Fruit fly (Drosophila melanogaster): ENCODE measurements around the gene Gs1.

- TF ChIP-seq so (GFP tag; IDR thresholded peaks at IDR 0.05) = no peak
- TF ChIP-seq Dfd (GFP tag; optimal IDR thresholded peaks at IDR 0.05) = no peak
- TF ChIP-seq Fer1 (GFP tag; optimal IDR thresholded peaks at IDR 0.05) = no peak
- TF ChIP-seq CG8944 (GFP tag; optimal IDR thresholded peaks at IDR 0.05) = no peak
- no peak for TF ChIP-seq CG12744 (GFP tag; optimal IDR thresholded peaks at IDR 0.05)
- no peak for TF ChIP-seq fd96Cb (tag; optimal IDR thresholded peaks at IDR 0.05)
- no peak for TF ChIP-seq Ets97D (GFP tag; optimal IDR thresholded peaks at IDR 0.05)
- no peak for TF ChIP-seq Blimp-1 (GFP tag; optimal IDR thresholded peaks at IDR 0.05)
- no peak for TF ChIP-seq pan (optimal IDR thresholded peaks at IDR 0.05)
- no peak for TF ChIP-seq pan (GFP tag; optimal IDR thresholded peaks at IDR 0.05 in 1 of 2, IDR thresholded peaks at IDR 0.05 in 1 of 2)
- TF ChIP-seq Sox102F (GFP tag; optimal IDR thresholded peaks at IDR 0.05) = no peak
These were observed 36.5 kb downstream of the Gs1 start for dm6 chr2L:168270-168901.

Measured in whole organism, embryonic.